Worm (Caenorhabditis elegans) whole organism, L4 larva: Measurements from ENCODE around the gene T23F2.2.
A peak's percentile ranks its signal among the peaks of the same experiment; 100 is the strongest.

Experiments
- D1046.2 ChIP-seq: fragments of 200-800 bp; sonication (Bioruptor generic); IDR thresholded peaks from 2 replicates; pipeline ENCODE4 v1.3.6; 2022; ENCODE audit warnings: missing genetic modification characterization, missing compliant biosample characterization
- Y5F2A.4 ChIP-seq: fragments of 200-800 bp; sonication (Bioruptor generic); optimal IDR thresholded peaks from 2 replicates; lab custom pipeline; 2018; ENCODE audit warnings: mild to moderate bottlenecking, missing genetic modification characterization, missing compliant biosample characterization
- attf-4 ChIP-seq: sonication (generic microtip); optimal IDR thresholded peaks from 3 replicates; lab custom pipeline; 2017; ENCODE audit warnings: missing biosample characterization, missing genetic modification characterization
- ceh-20 ChIP-seq: fragments of 200-800 bp; sonication (Bioruptor generic); IDR thresholded peaks from 2 replicates; pipeline ENCODE4 v1.3.6; 2022; ENCODE audit warnings: missing genetic modification reagents, missing genetic modification characterization, missing compliant biosample characterization
- ceh-28 ChIP-seq: fragments of 150-350 bp; optimal IDR thresholded peaks from 2 replicates; lab custom pipeline; 2014; ENCODE audit warnings: missing biosample characterization, missing genetic modification reagents, missing genetic modification characterization
- ces-1 ChIP-seq: fragments of 150-350 bp; sonication (generic microtip); optimal IDR thresholded peaks from 4 replicates; lab custom pipeline; 2014; ENCODE audit warnings: missing biosample characterization, missing genetic modification reagents, missing genetic modification characterization
- cey-2 ChIP-seq: sonication (generic microtip); optimal IDR thresholded peaks from 3 replicates; lab custom pipeline; 2017; ENCODE audit warnings: missing genetic modification characterization, mild to moderate bottlenecking, missing compliant biosample characterization, antibody characterized with exemption, borderline replicate concordance; ENCODE audit not compliant: insufficient read depth
- daf-12 ChIP-seq: fragments of 150-350 bp; optimal IDR thresholded peaks from 2 replicates; lab custom pipeline; 2014; ENCODE audit warnings: missing biosample characterization, missing genetic modification reagents, missing genetic modification characterization
- daf-16 ChIP-seq, 3 experiments: sonication (generic microtip); optimal IDR thresholded peaks; 2 replicates each; lab custom pipeline; 2016 to 2017; ENCODE audit warnings: missing genetic modification characterization in 3 of 3, missing genetic modification reagents in 3 of 3, mild to moderate bottlenecking in 2 of 3, missing compliant biosample characterization in 2 of 3, missing biosample characterization in 1 of 3, moderate library complexity in 1 of 3
- dmd-6 ChIP-seq: fragments of 200-800 bp; sonication (Bioruptor generic); IDR thresholded peaks from 2 replicates; pipeline ENCODE4 v1.3.6; 2022; ENCODE audit warnings: missing genetic modification reagents, missing genetic modification characterization, missing compliant biosample characterization
- duxl-1 ChIP-seq: sonication (generic microtip); optimal IDR thresholded peaks from 2 replicates; lab custom pipeline; 2016; ENCODE audit warnings: mild to moderate bottlenecking, missing genetic modification characterization, moderate library complexity, missing compliant biosample characterization; ENCODE audit not compliant: poor library complexity
- dve-1 ChIP-seq: sonication (generic microtip); optimal IDR thresholded peaks from 2 replicates; lab custom pipeline; 2017; ENCODE audit warnings: antibody characterized with exemption, mild to moderate bottlenecking, missing genetic modification characterization, missing compliant biosample characterization; ENCODE audit not compliant: insufficient read depth
- egl-27 ChIP-seq: sonication (generic microtip); optimal IDR thresholded peaks from 3 replicates; lab custom pipeline; 2017; ENCODE audit warnings: missing biosample characterization, missing genetic modification reagents, missing genetic modification characterization
- egl-43 ChIP-seq: fragments of 200-800 bp; sonication (Bioruptor generic); IDR thresholded peaks from 2 replicates; pipeline ENCODE4 v1.3.6; 2022; ENCODE audit warnings: missing genetic modification reagents, missing genetic modification characterization, missing compliant biosample characterization
- fos-1 ChIP-seq: fragments of 150-350 bp; optimal IDR thresholded peaks from 2 replicates; lab custom pipeline; 2014; ENCODE audit warnings: missing biosample characterization, missing genetic modification characterization
- hif-1 ChIP-seq, 2 experiments: sonication (generic microtip); optimal IDR thresholded peaks; 2 replicates each; lab custom pipeline; 2016 to 2017; ENCODE audit warnings: missing compliant biosample characterization in 2 of 2, missing genetic modification characterization in 2 of 2, missing genetic modification reagents in 2 of 2, missing genotype in 2 of 2, mild to moderate bottlenecking in 1 of 2
- hlh-11 ChIP-seq: fragments of 200-800 bp; sonication (Bioruptor generic); optimal IDR thresholded peaks from 2 replicates; lab custom pipeline; 2018; ENCODE audit warnings: mild to moderate bottlenecking, missing genetic modification characterization, missing compliant biosample characterization
- hmg-1.1 ChIP-seq: fragments of 200-800 bp; sonication (Bioruptor generic); IDR thresholded peaks from 2 replicates; pipeline ENCODE4 v1.3.6; 2022; ENCODE audit warnings: missing genetic modification reagents, missing genetic modification characterization, missing compliant biosample characterization
- jun-1 ChIP-seq: fragments of 150-350 bp; optimal IDR thresholded peaks from 2 replicates; lab custom pipeline; 2014; ENCODE audit warnings: missing biosample characterization, missing genetic modification reagents, missing genetic modification characterization
- lim-7 ChIP-seq: fragments of 200-800 bp; sonication (Bioruptor generic); IDR thresholded peaks from 2 replicates; pipeline ENCODE4 v1.3.6; 2022; ENCODE audit warnings: missing genetic modification characterization, missing compliant biosample characterization
- lin-1 ChIP-seq: fragments of 200-800 bp; sonication (Bioruptor generic); IDR thresholded peaks from 2 replicates; pipeline ENCODE4 v1.3.6; 2022; ENCODE audit warnings: missing genetic modification reagents, missing genetic modification characterization, missing compliant biosample characterization
- lin-13 ChIP-seq: fragments of 150-350 bp; optimal IDR thresholded peaks from 2 replicates; lab custom pipeline; 2014; ENCODE audit warnings: missing biosample characterization, missing genetic modification reagents, missing genetic modification characterization
- lsy-2 ChIP-seq, 2 experiments: fragments of 150-350 bp in 1 of 2; sonication (generic microtip) in 1 of 2; optimal IDR thresholded peaks; 2 replicates each; lab custom pipeline; 2014 to 2017; ENCODE audit warnings: missing biosample characterization in 2 of 2, missing genetic modification characterization in 2 of 2
- mdl-1 ChIP-seq, 2 experiments: fragments of 150-350 bp in 1 of 2; sonication (generic microtip) in 1 of 2; optimal IDR thresholded peaks; 2 replicates each; lab custom pipeline; 2014 to 2017; ENCODE audit warnings: missing biosample characterization in 2 of 2, missing genetic modification characterization in 2 of 2
- mep-1 ChIP-seq: fragments of 150-350 bp; sonication (generic microtip); optimal IDR thresholded peaks from 3 replicates; lab custom pipeline; 2014; ENCODE audit warnings: missing biosample characterization, missing genetic modification characterization
- mes-2 ChIP-seq: sonication (generic microtip); optimal IDR thresholded peaks from 2 replicates; lab custom pipeline; 2016; ENCODE audit warnings: missing genotype, mild to moderate bottlenecking, missing genetic modification characterization, missing compliant biosample characterization; ENCODE audit not compliant: poor library complexity, severe bottlenecking
- mxl-3 ChIP-seq: fragments of 200-800 bp; sonication (Bioruptor generic); optimal IDR thresholded peaks from 2 replicates; lab custom pipeline; 2018; ENCODE audit warnings: mild to moderate bottlenecking, missing genetic modification characterization, missing compliant biosample characterization
- nhr-102 ChIP-seq: sonication (generic microtip); optimal IDR thresholded peaks from 2 replicates; lab custom pipeline; 2016; ENCODE audit warnings: mild to moderate bottlenecking, missing genetic modification characterization, moderate library complexity, missing compliant biosample characterization
- nhr-25 ChIP-seq: sonication (generic microtip); optimal IDR thresholded peaks from 2 replicates; lab custom pipeline; 2017; ENCODE audit warnings: missing genetic modification characterization, mild to moderate bottlenecking, missing compliant biosample characterization, antibody characterized with exemption, moderate library complexity, borderline replicate concordance; ENCODE audit not compliant: insufficient read depth
- nhr-28 ChIP-seq: fragments of 150-350 bp; optimal IDR thresholded peaks from 2 replicates; lab custom pipeline; 2014; ENCODE audit warnings: missing biosample characterization, missing genetic modification characterization
- nhr-48 ChIP-seq: sonication (generic microtip); optimal IDR thresholded peaks from 2 replicates; lab custom pipeline; 2016; ENCODE audit warnings: mild to moderate bottlenecking, missing genetic modification characterization, missing compliant biosample characterization
- pha-4 ChIP-seq, 2 experiments: fragments of 150-350 bp in 1 of 2; fragments of 200-800 bp in 1 of 2; sonication (Bioruptor generic) in 1 of 2; IDR thresholded peaks in 1 of 2; optimal IDR thresholded peaks in 1 of 2; 2 replicates each; pipeline versions ENCODE4 v1.3.6 to Lab custom; 2014 to 2022; ENCODE audit warnings: missing genetic modification characterization in 2 of 2, missing genetic modification reagents in 2 of 2, missing biosample characterization in 1 of 2, missing compliant biosample characterization in 1 of 2
- php-3 ChIP-seq: fragments of 200-800 bp; sonication (Bioruptor generic); IDR thresholded peaks from 2 replicates; pipeline ENCODE4 v1.3.6; 2022; ENCODE audit warnings: missing genetic modification reagents, missing genetic modification characterization, missing compliant biosample characterization
- pqm-1 ChIP-seq: sonication (generic microtip); optimal IDR thresholded peaks from 2 replicates; lab custom pipeline; 2017; ENCODE audit warnings: missing biosample characterization, missing genetic modification characterization
- rbr-2 ChIP-seq: sonication (generic microtip); optimal IDR thresholded peaks from 2 replicates; lab custom pipeline; 2016; ENCODE audit warnings: missing genotype, missing genetic modification characterization, missing compliant biosample characterization
- sdz-12 ChIP-seq: fragments of 200-800 bp; sonication (Bioruptor generic); optimal IDR thresholded peaks from 2 replicates; lab custom pipeline; 2018; ENCODE audit warnings: mild to moderate bottlenecking, missing genetic modification characterization, missing compliant biosample characterization
- tra-1 ChIP-seq: fragments of 200-800 bp; sonication (Bioruptor generic); IDR thresholded peaks from 2 replicates; pipeline ENCODE4 v1.3.6; 2022; ENCODE audit warnings: missing genetic modification reagents, missing genetic modification characterization, missing compliant biosample characterization
- unc-62 ChIP-seq, 3 experiments: fragments of 150-350 bp in 1 of 3; sonication (generic microtip); optimal IDR thresholded peaks in 2 of 3; peaks in 1 of 3; 1 replicate in 1 of 3; 2 replicates in 2 of 3; lab custom pipeline; 2014 to 2017; ENCODE audit warnings: missing biosample characterization in 3 of 3, missing genetic modification characterization in 3 of 3, missing genetic modification reagents in 3 of 3, missing genotype in 1 of 3
- zag-1 ChIP-seq: fragments of 150-350 bp; optimal IDR thresholded peaks from 2 replicates; lab custom pipeline; 2014; ENCODE audit warnings: missing biosample characterization, missing genetic modification characterization
- zfp-2 ChIP-seq: sonication (generic microtip); optimal IDR thresholded peaks from 2 replicates; lab custom pipeline; 2016; ENCODE audit warnings: mild to moderate bottlenecking, missing genetic modification characterization, missing compliant biosample characterization
- zip-2 ChIP-seq: fragments of 150-350 bp; optimal IDR thresholded peaks from 2 replicates; lab custom pipeline; 2014; ENCODE audit warnings: missing biosample characterization, missing genetic modification characterization
- ztf-11 ChIP-seq: fragments of 150-350 bp; optimal IDR thresholded peaks from 2 replicates; lab custom pipeline; 2014; ENCODE audit warnings: missing biosample characterization, missing genetic modification characterization

T23F2.2 gene

ce11 chrX:5538416-5538815 is 33.4 kb upstream of the T23F2.2 start, which contains the start of gene lgx-1:
Gene lgx-1, minus strand, starts transcription at chrX:5538516.
- no peak for TF ChIP-seq Y5F2A.4 (GFP tag; lab: Kevin White, UChicago)
- TF ChIP-seq ceh-28 (tag; lab: Kevin White, UChicago), result no peak
- no peak for TF ChIP-seq attf-4 (tag; lab: Kevin White, UChicago)
- TF ChIP-seq daf-16 (GFP tag; optimal IDR thresholded peaks at IDR 0.05; lab: Kevin White, UChicago), result no peak
- TF ChIP-seq daf-16 (tag; optimal IDR thresholded peaks at IDR 0.05; lab: Kevin White, UChicago), result no peak
- no peak for TF ChIP-seq zfp-2 (tag; lab: Kevin White, UChicago)
- no peak for TF ChIP-seq daf-12 (tag; lab: Kevin White, UChicago)
- TF ChIP-seq egl-27, result no peak
- TF ChIP-seq ztf-11 (tag; lab: Kevin White, UChicago), result no peak
- no peak for TF ChIP-seq sdz-12 (GFP tag; lab: Kevin White, UChicago)
- TF ChIP-seq cey-2, result no peak
- no peak for TF ChIP-seq lsy-2 (tag; optimal IDR thresholded peaks at IDR 0.05; lab: Kevin White, UChicago)
- no peak for TF ChIP-seq ceh-20 (GFP tag; lab: Robert Waterston, UW)
- TF ChIP-seq zag-1 (tag; lab: Kevin White, UChicago), result no peak
- no peak for TF ChIP-seq zip-2 (tag; lab: Kevin White, UChicago)
- TF ChIP-seq ces-1, result no peak
- TF ChIP-seq duxl-1, result no peak
- TF ChIP-seq lin-13 (GFP tag; lab: Kevin White, UChicago), result no peak
- no peak for TF ChIP-seq nhr-102 (tag; lab: Kevin White, UChicago)

DNA sequence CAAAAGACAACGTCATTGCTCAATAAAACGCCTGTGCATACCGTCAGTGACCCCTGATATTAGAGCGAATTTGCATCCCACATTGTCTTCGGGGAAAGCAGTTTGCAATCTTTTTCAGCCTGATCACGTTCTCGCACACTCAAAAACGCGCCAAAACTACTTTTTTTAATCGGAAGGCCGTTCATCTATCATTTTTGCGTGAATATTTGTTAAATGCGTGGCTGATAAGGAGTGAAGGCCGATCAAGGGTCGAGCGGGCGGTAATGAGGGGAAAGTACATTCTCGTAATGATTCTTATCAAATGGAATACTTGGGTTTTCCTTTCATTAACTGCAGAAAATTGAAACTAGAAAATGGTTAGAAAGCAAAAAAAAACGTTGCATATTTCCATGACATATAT is 19.2 kb upstream of the T23F2.2 start:
- TF ChIP-seq fos-1 (tag; lab: Kevin White, UChicago) (no peak), pqm-1 (tag; lab: Kevin White, UChicago) (peak; percentile 49), dmd-6 (GFP tag; lab: Robert Waterston, UW) (peak; percentile 68), mxl-3 (GFP tag; lab: Kevin White, UChicago) (peak; percentile 75), rbr-2 (tag; lab: Kevin White, UChicago) (no peak), hlh-11 (tag; lab: Kevin White, UChicago) (peak; percentile 79), nhr-48 (tag; lab: Kevin White, UChicago) (peak; percentile 27), mdl-1 (tag; optimal IDR thresholded peaks at IDR 0.05; lab: Kevin White, UChicago) (peak in 1 of 2 experiments; percentile 63), nhr-25 (peak; percentile 46), lin-1 (GFP tag; lab: Robert Waterston, UW) (0 out of 2 replicates have a peak, but pooled peaks have one; percentile 15), tra-1 (GFP tag; lab: Robert Waterston, UW) (0 out of 2 replicates have a peak, but pooled peaks have one; percentile 41), hif-1 (tag; optimal IDR thresholded peaks at IDR 0.05; lab: Kevin White, UChicago) (peak in 1 of 2 experiments; percentile 24), mes-2 (tag; lab: Kevin White, UChicago) (peak; percentile 12), php-3 (GFP tag; lab: Robert Waterston, UW) (peak; percentile 48; the same call in 1 of the 2 replicates), attf-4 (tag; lab: Kevin White, UChicago) (no peak), nhr-28 (peak; percentile 50)

DNA sequence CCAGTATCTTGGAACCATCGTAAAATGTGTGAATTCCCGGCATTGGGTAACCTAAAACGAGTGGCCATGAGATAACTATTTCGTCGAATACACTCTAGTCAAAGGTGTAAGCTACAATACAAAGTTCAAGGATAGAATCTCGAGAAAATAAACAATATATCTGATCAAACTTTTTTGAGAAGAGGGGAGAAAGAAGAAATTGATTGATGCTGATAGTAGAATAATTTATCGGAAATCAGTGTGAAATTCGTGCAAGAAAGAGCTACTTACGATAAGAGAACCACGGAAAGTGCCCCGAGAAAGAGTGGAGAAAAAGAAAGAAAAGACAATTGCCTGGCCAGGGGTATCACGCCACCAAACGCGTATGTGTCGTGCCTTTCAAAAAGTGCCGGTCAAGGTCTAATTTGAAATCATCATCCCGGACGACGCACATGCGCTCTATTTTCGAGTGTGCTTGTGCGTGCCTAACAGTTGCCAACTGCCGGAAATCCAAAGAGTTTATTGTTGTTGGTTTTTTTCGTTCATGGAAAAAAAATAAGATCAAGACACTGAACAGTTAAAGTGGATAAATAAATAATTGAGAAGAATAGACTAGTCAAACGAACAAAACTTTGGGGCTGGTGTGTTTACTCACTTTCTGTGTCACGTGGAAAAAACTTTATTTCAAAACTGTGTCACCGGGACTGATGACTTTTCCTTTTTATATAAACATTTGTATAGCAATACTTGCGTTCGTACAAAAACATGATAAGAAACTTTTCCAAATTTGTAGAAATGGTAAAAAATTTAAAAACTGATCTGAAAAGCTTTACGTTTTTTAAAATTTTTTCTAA is 17.9 kb upstream of the T23F2.2 start, which contains the start of gene mboa-3:
TSS of gene mboa-3 (minus strand) at position 51 of the 833 bp plus-strand sequence.
- TF ChIP-seq unc-62 (GFP tag; optimal IDR thresholded peaks at IDR 0.05 in 1 of 2; lab: Kevin White, UChicago) (peak in 1 of 2 experiments; percentile 87), unc-62 (tag; optimal IDR thresholded peaks at IDR 0.05; lab: Kevin White, UChicago) (no peak), mep-1 (peak; percentile 8), pqm-1 (tag; lab: Kevin White, UChicago) (peak; percentile 17), dmd-6 (GFP tag; lab: Robert Waterston, UW) (peak; percentile 76), nhr-28 (peak; percentile 51), tra-1 (GFP tag; lab: Robert Waterston, UW) (0 out of 2 replicates have a peak, but pooled peaks have one; percentile 22), lim-7 (GFP tag; lab: Robert Waterston, UW) (0 out of 2 replicates have a peak, but pooled peaks have one; percentile 5), egl-43 (GFP tag; lab: Robert Waterston, UW) (no peak), jun-1 (tag; lab: Kevin White, UChicago) (no peak), dve-1 (tag; lab: Kevin White, UChicago) (peak; percentile 22), pha-4 (GFP tag; IDR thresholded peaks at IDR 0.05; lab: Robert Waterston, UW) (peak; percentile 14; the same call in 1 of the 2 replicates), pha-4 (tag; optimal IDR thresholded peaks at IDR 0.05; lab: Kevin White, UChicago) (peak; percentile 52), mes-2 (tag; lab: Kevin White, UChicago) (peak; percentile 17), ceh-20 (GFP tag; lab: Robert Waterston, UW) (0 out of 2 replicates have a peak, but pooled peaks have one; percentile 15), D1046.2 (GFP tag; lab: Robert Waterston, UW) (no peak), nhr-102 (tag; lab: Kevin White, UChicago) (no peak), hmg-1.1 (0 out of 2 replicates have a peak, but pooled peaks have one; percentile 10), egl-27 (no peak)
